Worm (Caenorhabditis elegans) whole organism, L3 larva: Measurements from ENCODE around the gene C07A4.2.

Experiments used
- R02D3.7 ChIP-seq: fragments of 150-350 bp; optimal IDR thresholded peaks from 2 replicates; lab custom pipeline; 2014; ENCODE audit warnings: missing biosample characterization, missing genetic modification characterization
- ZK546.5 ChIP-seq: sonication (generic microtip); optimal IDR thresholded peaks from 2 replicates; lab custom pipeline; 2017; ENCODE audit warnings: missing biosample characterization, missing genetic modification characterization
- ama-1 ChIP-seq: fragments of 150-350 bp; optimal IDR thresholded peaks from 2 replicates; lab custom pipeline; 2018
- ceh-16 ChIP-seq: sonication (generic microtip); optimal IDR thresholded peaks from 2 replicates; lab custom pipeline; 2017; ENCODE audit warnings: missing biosample characterization, missing genetic modification characterization
- ceh-28 ChIP-seq: fragments of 150-350 bp; optimal IDR thresholded peaks from 2 replicates; lab custom pipeline; 2014; ENCODE audit warnings: missing biosample characterization, missing genetic modification reagents, missing genetic modification characterization
- ceh-82 ChIP-seq: fragments of 150-350 bp; optimal IDR thresholded peaks from 2 replicates; lab custom pipeline; 2014; ENCODE audit warnings: missing biosample characterization, missing genetic modification characterization
- ceh-9 ChIP-seq: sonication (generic microtip); optimal IDR thresholded peaks from 2 replicates; lab custom pipeline; 2018; ENCODE audit warnings: missing biosample characterization, missing genetic modification characterization
- daf-12 ChIP-seq: fragments of 150-350 bp; optimal IDR thresholded peaks from 2 replicates; lab custom pipeline; 2014; ENCODE audit warnings: missing biosample characterization, missing genetic modification reagents, missing genetic modification characterization
- egl-27 ChIP-seq: sonication (generic microtip); optimal IDR thresholded peaks from 4 replicates; lab custom pipeline; 2017; ENCODE audit warnings: missing biosample characterization, missing genetic modification reagents, missing genetic modification characterization
- egl-5 ChIP-seq: fragments of 150-350 bp; optimal IDR thresholded peaks from 2 replicates; lab custom pipeline; 2017; ENCODE audit warnings: missing biosample characterization, missing genetic modification reagents, missing genetic modification characterization, inconsistent platforms
- elt-1 ChIP-seq: fragments of 150-350 bp; optimal IDR thresholded peaks from 2 replicates; lab custom pipeline; 2014; ENCODE audit warnings: missing biosample characterization, missing genetic modification characterization
- elt-2 ChIP-seq: sonication (generic microtip); optimal IDR thresholded peaks from 2 replicates; lab custom pipeline; 2016; ENCODE audit warnings: missing genetic modification reagents, mild to moderate bottlenecking, missing genetic modification characterization, missing compliant biosample characterization
- elt-3 ChIP-seq, 3 experiments: fragments of 150-350 bp in 1 of 3; sonication (generic microtip) in 2 of 3; optimal IDR thresholded peaks; 2 replicates in 2 of 3; 4 replicates in 1 of 3; lab custom pipeline; 2014 to 2017; ENCODE audit warnings: missing biosample characterization in 3 of 3, missing genetic modification characterization in 3 of 3
- eor-1 ChIP-seq, 2 experiments: fragments of 150-350 bp; optimal IDR thresholded peaks; 2 replicates each; lab custom pipeline; 2014 to 2018; ENCODE audit warnings: missing biosample characterization in 2 of 2, missing genetic modification characterization in 2 of 2
- fkh-2 ChIP-seq: fragments of 150-350 bp; optimal IDR thresholded peaks from 2 replicates; lab custom pipeline; 2014; ENCODE audit warnings: missing biosample characterization, missing genetic modification reagents, missing genetic modification characterization
- fos-1 ChIP-seq: fragments of 150-350 bp; optimal IDR thresholded peaks from 2 replicates; lab custom pipeline; 2014; ENCODE audit warnings: missing biosample characterization, missing genetic modification characterization
- hmg-11 ChIP-seq: sonication (generic microtip); optimal IDR thresholded peaks from 2 replicates; lab custom pipeline; 2016; ENCODE audit warnings: missing genetic modification characterization, missing compliant biosample characterization
- jun-1 ChIP-seq: fragments of 150-350 bp; optimal IDR thresholded peaks from 2 replicates; lab custom pipeline; 2014; ENCODE audit warnings: missing biosample characterization, missing genetic modification reagents, missing genetic modification characterization
- lin-15B ChIP-seq: fragments of 150-350 bp; optimal IDR thresholded peaks from 2 replicates; lab custom pipeline; 2014; ENCODE audit warnings: missing biosample characterization, missing genetic modification characterization
- lin-39 ChIP-seq: fragments of 150-350 bp; optimal IDR thresholded peaks from 2 replicates; lab custom pipeline; 2018; ENCODE audit warnings: missing biosample characterization, missing genetic modification reagents, missing genetic modification characterization
- lsy-12 ChIP-seq: sonication (generic microtip); optimal IDR thresholded peaks from 2 replicates; lab custom pipeline; 2016; ENCODE audit warnings: mild to moderate bottlenecking, missing genetic modification characterization, missing compliant biosample characterization
- mdl-1 ChIP-seq: fragments of 150-350 bp; optimal IDR thresholded peaks from 2 replicates; lab custom pipeline; 2014; ENCODE audit warnings: missing biosample characterization, missing genetic modification characterization
- mml-1 ChIP-seq: fragments of 150-350 bp; sonication (generic microtip); optimal IDR thresholded peaks from 3 replicates; lab custom pipeline; 2014; ENCODE audit warnings: missing biosample characterization, missing genetic modification characterization
- nfya-1 ChIP-seq: sonication (generic microtip); optimal IDR thresholded peaks from 2 replicates; lab custom pipeline; 2017; ENCODE audit warnings: missing genetic modification characterization, mild to moderate bottlenecking, missing compliant biosample characterization, antibody characterized with exemption, moderate library complexity; ENCODE audit not compliant: insufficient read depth
- nhr-11 ChIP-seq: fragments of 150-350 bp; optimal IDR thresholded peaks from 2 replicates; lab custom pipeline; 2014; ENCODE audit warnings: missing biosample characterization, missing genetic modification characterization
- nhr-12 ChIP-seq: fragments of 150-350 bp; optimal IDR thresholded peaks from 2 replicates; lab custom pipeline; 2014; ENCODE audit warnings: missing biosample characterization, missing genetic modification characterization
- nhr-23 ChIP-seq: fragments of 150-350 bp; optimal IDR thresholded peaks from 2 replicates; lab custom pipeline; 2014; ENCODE audit warnings: missing biosample characterization, missing genetic modification reagents, missing genetic modification characterization
- nhr-237 ChIP-seq: fragments of 150-350 bp; optimal IDR thresholded peaks from 2 replicates; lab custom pipeline; 2014; ENCODE audit warnings: missing biosample characterization, missing genetic modification characterization
- nhr-25 ChIP-seq: sonication (generic microtip); optimal IDR thresholded peaks from 2 replicates; lab custom pipeline; 2017; ENCODE audit warnings: missing biosample characterization, missing genetic modification characterization
- nhr-28 ChIP-seq: fragments of 150-350 bp; optimal IDR thresholded peaks from 2 replicates; lab custom pipeline; 2014; ENCODE audit warnings: missing biosample characterization, missing genetic modification characterization
- nhr-43 ChIP-seq: sonication (generic microtip); optimal IDR thresholded peaks from 2 replicates; lab custom pipeline; 2016; ENCODE audit warnings: mild to moderate bottlenecking, missing genetic modification characterization, missing compliant biosample characterization; ENCODE audit not compliant: poor library complexity, severe bottlenecking
- nhr-67 ChIP-seq: fragments of 150-350 bp; optimal IDR thresholded peaks from 2 replicates; lab custom pipeline; 2014; ENCODE audit warnings: missing biosample characterization, missing genetic modification characterization
- nhr-76 ChIP-seq: fragments of 150-350 bp; sonication (generic microtip); optimal IDR thresholded peaks from 5 replicates; lab custom pipeline; 2014; ENCODE audit warnings: missing biosample characterization, missing genetic modification characterization
- nhr-77 ChIP-seq: fragments of 150-350 bp; optimal IDR thresholded peaks from 2 replicates; lab custom pipeline; 2014; ENCODE audit warnings: missing biosample characterization, missing genetic modification characterization
- pha-4 ChIP-seq: fragments of 150-350 bp; optimal IDR thresholded peaks from 2 replicates; lab custom pipeline; 2014; ENCODE audit warnings: missing biosample characterization, missing genetic modification reagents, missing genetic modification characterization
- pqm-1 ChIP-seq: fragments of 150-350 bp; optimal IDR thresholded peaks from 2 replicates; lab custom pipeline; 2017; ENCODE audit warnings: missing biosample characterization, missing genetic modification characterization, inconsistent platforms
- sea-2 ChIP-seq: fragments of 150-350 bp; sonication (generic microtip); optimal IDR thresholded peaks from 4 replicates; lab custom pipeline; 2014; ENCODE audit warnings: missing biosample characterization, missing genetic modification reagents, missing genetic modification characterization
- skn-1 ChIP-seq: fragments of 150-350 bp; optimal IDR thresholded peaks from 2 replicates; lab custom pipeline; 2014; ENCODE audit warnings: missing biosample characterization, missing genetic modification characterization
- snpc-4 ChIP-seq: fragments of 150-350 bp; optimal IDR thresholded peaks from 2 replicates; lab custom pipeline; 2014; ENCODE audit warnings: missing biosample characterization, missing genetic modification characterization
- tbx-2 ChIP-seq: sonication (generic microtip); optimal IDR thresholded peaks from 2 replicates; lab custom pipeline; 2016; ENCODE audit warnings: mild to moderate bottlenecking, missing genetic modification characterization, missing compliant biosample characterization
- unc-39 ChIP-seq: sonication (generic microtip); optimal IDR thresholded peaks from 4 replicates; lab custom pipeline; 2017; ENCODE audit warnings: missing biosample characterization, missing genetic modification characterization
- unc-62 ChIP-seq: fragments of 150-350 bp; sonication (generic microtip); optimal IDR thresholded peaks from 4 replicates; lab custom pipeline; 2014; ENCODE audit warnings: missing biosample characterization, missing genetic modification reagents, missing genetic modification characterization
- zag-1 ChIP-seq: fragments of 150-350 bp; optimal IDR thresholded peaks from 2 replicates; lab custom pipeline; 2014; ENCODE audit warnings: missing biosample characterization, missing genetic modification characterization
- ztf-11 ChIP-seq: fragments of 150-350 bp; optimal IDR thresholded peaks from 2 replicates; lab custom pipeline; 2014; ENCODE audit warnings: missing biosample characterization, missing genetic modification characterization
- ztf-4 ChIP-seq: fragments of 150-350 bp; optimal IDR thresholded peaks from 2 replicates; lab custom pipeline; 2014; ENCODE audit warnings: missing biosample characterization, missing genetic modification characterization

C07A4.2 gene

ce11 chrX:10138494-10138893, 33.5 kb upstream of the C07A4.2 start, which contains the start of gene moc-1:
Gene moc-1 (minus strand): TSS chrX:10138620.
- no peak for TF ChIP-seq snpc-4 (tag; lab: Kevin White, UChicago)
- TF ChIP-seq ama-1 (lab: Kevin White, UChicago): no peak
- no peak for TF ChIP-seq ceh-16 (tag; lab: Kevin White, UChicago)
- no peak for TF ChIP-seq ztf-11
- no peak for TF ChIP-seq nhr-25
- TF ChIP-seq egl-5 (tag; lab: Kevin White, UChicago): no peak
- TF ChIP-seq, all 47 proteins: peak for 0

ce11 chrX:10141264-10141663, 30.7 kb upstream of the C07A4.2 start:
- TF ChIP-seq nhr-25 (no peak), nhr-11 (tag; lab: Kevin White, UChicago) (no peak), nhr-67 (tag; lab: Kevin White, UChicago) (no peak), ceh-28 (tag; lab: Kevin White, UChicago) (no peak), ztf-11 (no peak), elt-2 (no peak), ceh-9 (tag; lab: Kevin White, UChicago) (no peak), mdl-1 (no peak), R02D3.7 (tag; lab: Kevin White, UChicago) (no peak), zag-1 (tag; lab: Kevin White, UChicago) (no peak), jun-1 (no peak)

- peak; percentile 98 for TF ChIP-seq pqm-1
- TF ChIP-seq nfya-1 (tag; lab: Kevin White, UChicago): peak; percentile 17
- TF ChIP-seq lsy-12 (tag; lab: Kevin White, UChicago): no peak
- TF ChIP-seq ztf-4: no peak
- peak; percentile 50 for TF ChIP-seq pha-4 (tag; lab: Kevin White, UChicago)
- TF ChIP-seq ceh-28 (tag; lab: Kevin White, UChicago): peak; percentile 31
- TF ChIP-seq jun-1: peak; percentile 89
- peak; percentile 99 for TF ChIP-seq elt-2
Measured at ce11 chrX:10141963-10142431, 30.0 kb upstream of the C07A4.2 start, which contains the start of gene oac-14. Gene oac-14 (minus strand): TSS chrX:10142013.

ce11 chrX:10145011-10145410, 27.0 kb upstream of the C07A4.2 start:
- peak; percentile 44 for TF ChIP-seq elt-2
- peak; percentile 91 for TF ChIP-seq hmg-11
- peak; percentile 35 for TF ChIP-seq nhr-25
- peak; percentile 49 for TF ChIP-seq nfya-1 (tag; lab: Kevin White, UChicago)
- no peak for TF ChIP-seq ztf-4
- no peak for TF ChIP-seq nhr-12
- peak; percentile 54 for TF ChIP-seq lin-39 (tag; lab: Kevin White, UChicago)
- no peak for TF ChIP-seq fkh-2 (tag; lab: Kevin White, UChicago)
- TF ChIP-seq eor-1 (tag; optimal IDR thresholded peaks at IDR 0.05; lab: Kevin White, UChicago): no peak
- no peak for TF ChIP-seq nhr-11 (tag; lab: Kevin White, UChicago)
- TF ChIP-seq skn-1 (tag; lab: Kevin White, UChicago): peak; percentile 29
- no peak for TF ChIP-seq egl-5 (tag; lab: Kevin White, UChicago)
- peak; percentile 60 for TF ChIP-seq lsy-12 (tag; lab: Kevin White, UChicago)
- TF ChIP-seq mdl-1: no peak
- peak; percentile 25 for TF ChIP-seq jun-1
- no peak for TF ChIP-seq ZK546.5 (tag; lab: Kevin White, UChicago)
- no peak for TF ChIP-seq zag-1 (tag; lab: Kevin White, UChicago)
- peak; percentile 6 for TF ChIP-seq pqm-1
- TF ChIP-seq elt-3 (tag; optimal IDR thresholded peaks at IDR 0.05; lab: Kevin White, UChicago): no peak
- TF ChIP-seq fos-1 (tag; lab: Kevin White, UChicago): no peak
- no peak for TF ChIP-seq unc-62
- no peak for TF ChIP-seq ztf-11
- peak; percentile 47 for TF ChIP-seq pha-4 (tag; lab: Kevin White, UChicago)
- TF ChIP-seq ceh-82 (tag; lab: Kevin White, UChicago): no peak
- no peak for TF ChIP-seq nhr-28 (tag; lab: Kevin White, UChicago)
- no peak for TF ChIP-seq snpc-4 (tag; lab: Kevin White, UChicago)
- TF ChIP-seq mml-1 (tag; lab: Kevin White, UChicago): no peak
- TF ChIP-seq sea-2 (GFP tag; lab: Kevin White, UChicago): no peak
- TF ChIP-seq nhr-23 (tag; lab: Kevin White, UChicago): peak; percentile 48
- no peak for TF ChIP-seq unc-39 (tag; lab: Kevin White, UChicago)
- no peak for TF ChIP-seq nhr-77
- TF ChIP-seq tbx-2: peak; percentile 55
- no peak for TF ChIP-seq lin-15B (tag; lab: Kevin White, UChicago)
- peak; percentile 23 for TF ChIP-seq ceh-28 (tag; lab: Kevin White, UChicago)
- TF ChIP-seq daf-12 (tag; lab: Kevin White, UChicago): no peak
- no peak for TF ChIP-seq elt-1
- TF ChIP-seq nhr-43 (tag; lab: Kevin White, UChicago): peak; percentile 81
- TF ChIP-seq ama-1 (lab: Kevin White, UChicago): no peak
- no peak for TF ChIP-seq nhr-237 (tag; lab: Kevin White, UChicago)
- TF ChIP-seq nhr-76 (tag; lab: Kevin White, UChicago): no peak
- no peak for TF ChIP-seq ceh-16 (tag; lab: Kevin White, UChicago)
- TF ChIP-seq egl-27: no peak
